Worm (Caenorhabditis elegans): Measurements from ENCODE around the gene swt-4.

Gene swt-4

DNA sequence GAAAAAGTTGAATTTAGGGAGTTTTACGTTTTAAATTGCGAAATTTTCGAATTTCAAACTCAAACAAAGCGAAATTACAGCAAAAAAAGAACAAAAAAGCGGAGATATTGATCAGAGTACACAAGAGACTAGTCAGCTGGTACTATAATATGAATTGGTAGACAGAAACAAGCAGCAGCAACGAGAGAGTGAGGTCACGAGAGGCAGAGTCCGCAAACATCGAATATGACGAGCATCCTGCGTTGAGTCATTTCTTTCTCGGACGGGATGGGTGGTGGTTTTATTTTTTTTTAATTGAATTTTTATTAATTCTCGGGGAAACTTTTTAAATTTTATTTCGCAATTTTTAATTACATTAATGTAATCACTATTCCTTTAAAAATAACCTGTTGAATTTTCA lies 29.2 kb downstream of the swt-4 start:
- TF ChIP-seq lsy-2 (tag; optimal IDR thresholded peaks at IDR 0.05) (peak in 1 of 2 experiments; percentile 81), nhr-237 (tag; optimal IDR thresholded peaks at IDR 0.05) (no peak), mdl-1 (tag; optimal IDR thresholded peaks at IDR 0.05) (peak in 1 of 2 experiments; percentile 50), hlh-30 (tag; optimal IDR thresholded peaks at IDR 0.05; ENCODE audit: insufficient read depth) (peak; percentile 99), hif-1 (tag; optimal IDR thresholded peaks at IDR 0.05) (peak in 1 of 2 experiments; percentile 44), unc-62 (GFP tag; optimal IDR thresholded peaks at IDR 0.05 in 1 of 2) (peak in 1 of 2 experiments; percentile 78), unc-62 (tag; optimal IDR thresholded peaks at IDR 0.05) (no peak), arid-1 (GFP tag; conservative IDR thresholded peaks at IDR 0.05) (peak; percentile 55; the same call in 1 of the 2 replicates), ztf-7 (tag; optimal IDR thresholded peaks at IDR 0.05) (peak; percentile 13), madf-9 (GFP tag; conservative IDR thresholded peaks at IDR 0.05) (0 out of 2 replicates have a peak, but pooled peaks have one; percentile 32), egl-43 (GFP tag; IDR thresholded peaks at IDR 0.05) (no peak), ceh-28 (tag; optimal IDR thresholded peaks at IDR 0.05) (no peak), mep-1 (tag; optimal IDR thresholded peaks at IDR 0.05) (peak; percentile 76), nhr-111 (GFP tag; optimal IDR thresholded peaks at IDR 0.05) (no peak), cey-2 (tag; optimal IDR thresholded peaks at IDR 0.05; ENCODE audit: borderline replicate concordance, insufficient read depth) (no peak), lin-13 (GFP tag; optimal IDR thresholded peaks at IDR 0.05) (peak; percentile 66), aly-2 (tag; optimal IDR thresholded peaks at IDR 0.05) (no peak), zfp-3 (GFP tag; conservative IDR thresholded peaks at IDR 0.05) (no peak), pha-4 (GFP tag; IDR thresholded peaks at IDR 0.05) (0 out of 2 replicates have a peak, but pooled peaks have one; percentile 52), pha-4 (tag; optimal IDR thresholded peaks at IDR 0.05) (peak; percentile 96), aha-1 (tag) (peak; percentile 94), hlh-11 (tag; optimal IDR thresholded peaks at IDR 0.05) (peak; percentile 94), dmd-6 (GFP tag; IDR thresholded peaks at IDR 0.05) (peak; percentile 52; the same call in 1 of the 2 replicates), nhr-77 (tag; optimal IDR thresholded peaks at IDR 0.05) (peak; percentile 14), T26A8.4 (GFP tag; IDR thresholded peaks at IDR 0.05) (peak; percentile 55; the same call in 1 of the 2 replicates), hmg-1.1 (GFP tag; IDR thresholded peaks at IDR 0.05) (peak; percentile 74), nhr-6 (tag; optimal IDR thresholded peaks at IDR 0.05) (peak; percentile 84), lin-39 (tag; optimal IDR thresholded peaks at IDR 0.05) (no peak), mes-2 (tag; optimal IDR thresholded peaks at IDR 0.05; ENCODE audit: poor library complexity, severe bottlenecking) (peak; percentile 78), daf-8 (GFP tag; IDR thresholded peaks at IDR 0.05) (no peak), F37D6.2 (tag; optimal IDR thresholded peaks at IDR 0.05) (no peak), nhr-28 (tag; optimal IDR thresholded peaks at IDR 0.05) (peak; percentile 80), pqm-1 (tag; optimal IDR thresholded peaks at IDR 0.05) (no peak), tag-97 (GFP tag; IDR thresholded peaks at IDR 0.05) (no peak), tra-1 (GFP tag; IDR thresholded peaks at IDR 0.05) (no peak), nhr-11 (tag; optimal IDR thresholded peaks at IDR 0.05) (peak; percentile 40), duxl-1 (tag; optimal IDR thresholded peaks at IDR 0.05; ENCODE audit: poor library complexity) (peak; percentile 31), zip-11 (GFP tag; IDR thresholded peaks at IDR 0.05) (no peak), Y48G9A.11 (GFP tag; IDR thresholded peaks at IDR 0.05) (no peak), daf-16 (GFP tag; optimal IDR thresholded peaks at IDR 0.05) (no peak), daf-16 (tag; optimal IDR thresholded peaks at IDR 0.05) (peak; percentile 70), dve-1 (tag; optimal IDR thresholded peaks at IDR 0.05; ENCODE audit: insufficient read depth) (peak; percentile 80), dpl-1 (GFP tag; optimal IDR thresholded peaks at IDR 0.05) (peak; percentile 70), lin-38 (GFP tag; IDR thresholded peaks at IDR 0.05) (peak; percentile 62), T20F7.1 (GFP tag; optimal IDR thresholded peaks at IDR 0.05) (no peak), rbr-2 (tag; optimal IDR thresholded peaks at IDR 0.05) (peak; percentile 54)

All from whole organism, L4 larva.